Fruit fly (Drosophila melanogaster): ENCODE measurements around the gene Polr3F.
A peak's percentile ranks its signal among the peaks of the same experiment; 100 is the strongest.

Gene Polr3F

dm6 chr3R:22372535-22372934 is 5.4 kb upstream of the Polr3F start, which contains the start of gene CG7069:
CG7069 (plus strand) TSS chr3R:22372835.
- TF ChIP-seq CG6276 (GFP tag; optimal IDR thresholded peaks at IDR 0.05) (no peak), CG11294 (GFP tag; IDR thresholded peaks at IDR 0.05) (no peak), dsx (GFP tag; optimal IDR thresholded peaks at IDR 0.05; ENCODE audit: poor library complexity, severe bottlenecking) (no peak), CG9139 (GFP tag; optimal IDR thresholded peaks at IDR 0.05) (no peak), Lpt (GFP tag; optimal IDR thresholded peaks at IDR 0.05) (no peak), CG3032 (tag; optimal IDR thresholded peaks at IDR 0.05) (no peak), Gug (GFP tag; IDR thresholded peaks at IDR 0.05) (no peak), CG31627 (GFP tag; optimal IDR thresholded peaks at IDR 0.05) (no peak), OdsH (GFP tag; optimal IDR thresholded peaks at IDR 0.05) (no peak), topi (GFP tag; optimal IDR thresholded peaks at IDR 0.05) (no peak), CG8319 (GFP tag; optimal IDR thresholded peaks at IDR 0.05) (no peak), Eip78C (GFP tag) (no peak), Sox14 (GFP tag; optimal IDR thresholded peaks at IDR 0.05) (no peak), Hr39 (GFP tag; optimal IDR thresholded peaks at IDR 0.05) (no peak), Hr4 (GFP tag; optimal IDR thresholded peaks at IDR 0.05) (no peak), fkh (GFP tag; optimal IDR thresholded peaks at IDR 0.05) (no peak), achi (GFP tag; optimal IDR thresholded peaks at IDR 0.05) (no peak)

dm6 chr3R:22368777-22369214 is 1.6 kb upstream of the Polr3F start:
- peak; percentile 53 for TF ChIP-seq Lpt (GFP tag; optimal IDR thresholded peaks at IDR 0.05)
- no peak for TF ChIP-seq pdm3 (GFP tag; optimal IDR thresholded peaks at IDR 0.05)
- TF ChIP-seq fd85E (GFP tag; optimal IDR thresholded peaks at IDR 0.05) = no peak
- TF ChIP-seq Blimp-1 (GFP tag; optimal IDR thresholded peaks at IDR 0.05) = no peak
- TF ChIP-seq Met (GFP tag; optimal IDR thresholded peaks at IDR 0.05) = peak; percentile 66
- TF ChIP-seq esn (GFP tag; optimal IDR thresholded peaks at IDR 0.05) = peak; percentile 75
- peak; percentile 58 for TF ChIP-seq achi (GFP tag; optimal IDR thresholded peaks at IDR 0.05)
- TF ChIP-seq fd59A (GFP tag; optimal IDR thresholded peaks at IDR 0.05) = peak; percentile 44
- TF ChIP-seq CG15336 (GFP tag; IDR thresholded peaks at IDR 0.05) = peak; percentile 82
- TF ChIP-seq Ets96B (tag; optimal IDR thresholded peaks at IDR 0.05) = peak; percentile 42
- peak; percentile 37 for TF ChIP-seq Hr39 (GFP tag; optimal IDR thresholded peaks at IDR 0.05)
- TF ChIP-seq CG6854 (GFP tag; optimal IDR thresholded peaks at IDR 0.05) = no peak
- TF ChIP-seq CG7368 (GFP tag; optimal IDR thresholded peaks at IDR 0.05) = peak; percentile 23
- no peak for TF ChIP-seq CG4318 (GFP tag; optimal IDR thresholded peaks at IDR 0.05)
- TF ChIP-seq CG11902 (GFP tag; optimal IDR thresholded peaks at IDR 0.05) = peak; percentile 2
- TF ChIP-seq CG8119 (GFP tag; IDR thresholded peaks at IDR 0.05) = peak; percentile 79
- peak; percentile 36 for TF ChIP-seq Eip93F (GFP tag; optimal IDR thresholded peaks at IDR 0.05)
- peak; percentile 68 for TF ChIP-seq OdsH (GFP tag; optimal IDR thresholded peaks at IDR 0.05)
- peak; percentile 43 for TF ChIP-seq topi (GFP tag; optimal IDR thresholded peaks at IDR 0.05)
- no peak for TF ChIP-seq ss (GFP tag; optimal IDR thresholded peaks at IDR 0.05)
- peak; percentile 48 for TF ChIP-seq CG8319 (GFP tag; optimal IDR thresholded peaks at IDR 0.05)
- peak; percentile 64 for TF ChIP-seq net (GFP tag; optimal IDR thresholded peaks at IDR 0.05)
- peak; percentile 74 for TF ChIP-seq Sox102F (GFP tag; optimal IDR thresholded peaks at IDR 0.05)
- no peak for TF ChIP-seq CG6808 (GFP tag; optimal IDR thresholded peaks at IDR 0.05)
- no peak for TF ChIP-seq CG16779 (tag; optimal IDR thresholded peaks at IDR 0.05)
- peak; percentile 62 for TF ChIP-seq CG10631 (GFP tag; optimal IDR thresholded peaks at IDR 0.05)
- peak; percentile 51 for TF ChIP-seq lz (GFP tag; optimal IDR thresholded peaks at IDR 0.05)
- peak; percentile 89 for TF ChIP-seq eg (GFP tag; IDR thresholded peaks at IDR 0.05)
- peak; percentile 72 for TF ChIP-seq acj6 (GFP tag; optimal IDR thresholded peaks at IDR 0.05)
- no peak for TF ChIP-seq dac (GFP tag; optimal IDR thresholded peaks at IDR 0.05)
- peak; percentile 60 for TF ChIP-seq Eip75B (GFP tag; optimal IDR thresholded peaks at IDR 0.05)
- peak; percentile 38 for TF ChIP-seq Sox14 (GFP tag; optimal IDR thresholded peaks at IDR 0.05)
- TF ChIP-seq CG6276 (GFP tag; optimal IDR thresholded peaks at IDR 0.05) = no peak
- TF ChIP-seq CG11294 (GFP tag; IDR thresholded peaks at IDR 0.05) = peak; percentile 79
- TF ChIP-seq fkh (GFP tag; optimal IDR thresholded peaks at IDR 0.05) = peak; percentile 54
- TF ChIP-seq Eip78C (GFP tag) = peak; percentile 89
- TF ChIP-seq svp (GFP tag) = peak; percentile 66
- TF ChIP-seq CG9139 (GFP tag; optimal IDR thresholded peaks at IDR 0.05) = no peak
- TF ChIP-seq dsx (GFP tag; optimal IDR thresholded peaks at IDR 0.05; ENCODE audit: poor library complexity, severe bottlenecking) = peak; percentile 5
- peak; percentile 62 for TF ChIP-seq CG6163 (GFP tag; IDR thresholded peaks at IDR 0.05)
- no peak for TF ChIP-seq Ets21C (GFP tag; optimal IDR thresholded peaks at IDR 0.05)
- peak; percentile 61 for TF ChIP-seq Gug (GFP tag; IDR thresholded peaks at IDR 0.05)
- TF ChIP-seq CG31627 (GFP tag; optimal IDR thresholded peaks at IDR 0.05) = peak; percentile 46
- TF ChIP-seq CG10669 (GFP tag; optimal IDR thresholded peaks at IDR 0.05) = peak; percentile 39
- TF ChIP-seq CG34406 (GFP tag; optimal IDR thresholded peaks at IDR 0.05) = peak; percentile 53
